Fruit fly (Drosophila melanogaster): ENCODE measurements around the gene CG13116.

The CG13116 gene

DNA sequence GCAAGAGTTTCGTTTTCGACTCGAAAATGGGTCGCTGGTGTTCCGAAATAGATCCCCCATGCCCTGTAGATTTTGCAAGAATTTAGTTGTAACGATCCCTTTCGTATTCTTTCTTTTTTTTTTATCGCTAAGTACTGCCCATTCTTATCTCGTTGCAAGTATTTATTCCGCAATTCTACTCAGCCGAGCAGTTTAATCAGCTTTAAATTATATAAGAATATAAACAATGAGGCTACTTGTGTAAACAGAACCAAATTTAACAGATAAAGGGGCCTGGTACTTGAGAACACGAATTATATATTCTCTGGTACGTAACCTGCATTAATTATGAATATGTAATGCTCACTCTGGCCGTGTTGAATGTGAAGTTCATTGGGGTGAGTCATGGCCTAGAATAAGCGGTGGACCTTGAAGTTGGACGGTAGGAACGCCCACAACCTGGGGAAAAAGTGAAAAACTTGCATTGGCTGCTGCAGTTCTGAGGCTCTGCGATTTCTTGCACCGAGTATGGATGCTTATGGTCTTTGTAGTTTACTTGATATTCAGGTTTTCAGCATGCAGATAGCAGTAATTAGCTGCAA, 22.1 kb upstream of the CG13116 start:
- TF ChIP-seq CG12155 (GFP tag; optimal IDR thresholded peaks at IDR 0.05) (no peak), Med (GFP tag) (peak; percentile 40), PHDP (tag; optimal IDR thresholded peaks at IDR 0.05) (no peak), lbe (GFP tag; optimal IDR thresholded peaks at IDR 0.05) (peak; percentile 27), sens (GFP tag) (peak; percentile 52), CG17568 (GFP tag; optimal IDR thresholded peaks at IDR 0.05) (peak; percentile 9), Pdp1 (GFP tag; optimal IDR thresholded peaks at IDR 0.05) (peak in 1 of 2 experiments; percentile 96), chinmo (GFP tag; IDR thresholded peaks at IDR 0.05; ENCODE audit: partially characterized antibody) (0 out of 4 replicates have a peak, but pooled peaks have one; percentile 31)

DNA sequence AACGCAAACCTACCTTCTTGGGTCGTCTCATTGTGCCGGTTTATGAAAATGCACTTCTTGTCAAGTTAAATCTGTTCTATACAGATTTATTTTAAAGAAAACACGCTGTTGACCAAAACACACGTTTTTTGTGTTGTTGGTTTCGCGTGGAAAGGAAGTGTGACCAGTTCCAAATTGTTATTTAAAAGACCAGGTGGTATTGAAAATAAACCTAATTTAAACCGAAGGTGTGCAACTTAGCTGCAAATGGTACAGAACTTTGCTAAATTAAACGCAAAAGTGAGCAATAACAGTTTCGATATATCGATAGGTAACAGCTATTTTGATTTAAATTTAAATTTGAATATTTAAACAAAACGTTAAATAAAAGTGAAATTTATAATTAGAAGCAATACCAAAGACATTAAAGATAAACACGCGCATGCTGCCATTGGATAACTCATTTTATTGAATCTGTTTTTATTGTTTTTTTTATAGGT, 18.6 kb upstream of the CG13116 start, which contains the start of gene CG4364:
TSS of gene CG4364 (minus strand) at position 165 of the 479 bp plus-strand sequence.
- TF ChIP-seq CG15514 (GFP tag; optimal IDR thresholded peaks at IDR 0.05) (peak; percentile 78), CG11085 (GFP tag; IDR thresholded peaks at IDR 0.05) (no peak), grn (GFP tag; optimal IDR thresholded peaks at IDR 0.05) (no peak), CG14050 (GFP tag; IDR thresholded peaks at IDR 0.05) (no peak), NC2α (GFP tag; optimal IDR thresholded peaks at IDR 0.05) (no peak), hbn (GFP tag; IDR thresholded peaks at IDR 0.05; ENCODE audit: partially characterized antibody) (peak; percentile 59), CG8944 (GFP tag; optimal IDR thresholded peaks at IDR 0.05) (no peak), CG9817 (tag; optimal IDR thresholded peaks at IDR 0.05) (no peak), gfzf (GFP tag; optimal IDR thresholded peaks at IDR 0.05) (peak; percentile 98), CG2875 (GFP tag; optimal IDR thresholded peaks at IDR 0.05) (no peak), CG16813 (GFP tag; IDR thresholded peaks at IDR 0.05; ENCODE audit: partially characterized antibody) (peak; percentile 56; the same call in 1 of the 3 replicates), CG9797 (GFP tag; optimal IDR thresholded peaks at IDR 0.05) (peak; percentile 83), CG11247 (GFP tag; IDR thresholded peaks at IDR 0.05) (no peak), her (GFP tag; optimal IDR thresholded peaks at IDR 0.05) (peak; percentile 97), Max (GFP tag; optimal IDR thresholded peaks at IDR 0.05) (peak; percentile 87), pan (optimal IDR thresholded peaks at IDR 0.05) (no peak), pan (GFP tag; optimal IDR thresholded peaks at IDR 0.05 in 1 of 2, IDR thresholded peaks at IDR 0.05 in 1 of 2) (no peak), Dref (GFP tag; IDR thresholded peaks at IDR 0.05) (peak; percentile 94), tna (GFP tag; IDR thresholded peaks at IDR 0.05; ENCODE audit: partially characterized antibody) (peak; percentile 31; the same call in 1 of the 2 replicates), CG9215 (GFP tag; IDR thresholded peaks at IDR 0.05) (no peak), CG11093 (GFP tag; IDR thresholded peaks at IDR 0.05) (no peak), Med (GFP tag) (peak; percentile 63), dysf (GFP tag; IDR thresholded peaks at IDR 0.05) (no peak), Sry-δ (GFP tag; optimal IDR thresholded peaks at IDR 0.05) (peak; percentile 78), sc (optimal IDR thresholded peaks at IDR 0.05) (no peak), sc (GFP tag; optimal IDR thresholded peaks at IDR 0.05) (no peak), CG1603 (tag; optimal IDR thresholded peaks at IDR 0.05) (peak; percentile 10), CG34224 (GFP tag; IDR thresholded peaks at IDR 0.05; ENCODE audit: partially characterized antibody) (peak; percentile 13; the same call in 1 of the 3 replicates), phol (tag; optimal IDR thresholded peaks at IDR 0.05) (peak; percentile 67), CG7271 (tag; optimal IDR thresholded peaks at IDR 0.05) (no peak), pita (GFP tag; optimal IDR thresholded peaks at IDR 0.05) (peak; percentile 60), Lpt (GFP tag; optimal IDR thresholded peaks at IDR 0.05) (no peak), BtbVII (GFP tag; optimal IDR thresholded peaks at IDR 0.05) (no peak), Aef1 (GFP tag; IDR thresholded peaks at IDR 0.05) (peak; percentile 67; the same call in 2 of the 3 replicates), YL-1 (GFP tag; optimal IDR thresholded peaks at IDR 0.05) (peak; percentile 73), MESR4 (GFP tag; optimal IDR thresholded peaks at IDR 0.05) (peak; percentile 63), bbx (GFP tag; IDR thresholded peaks at IDR 0.05; ENCODE audit: partially characterized antibody) (peak; percentile 80), unc-4 (GFP tag; IDR thresholded peaks at IDR 0.05; ENCODE audit: partially characterized antibody) (peak; percentile 84), ftz-f1 (GFP tag; optimal IDR thresholded peaks at IDR 0.05) (peak; percentile 46), sug (tag; optimal IDR thresholded peaks at IDR 0.05) (peak; percentile 35), CG31365 (tag; optimal IDR thresholded peaks at IDR 0.05) (no peak)
